Worm (Caenorhabditis elegans): ENCODE data around the gene F14F7.4.

The F14F7.4 gene

DNA sequence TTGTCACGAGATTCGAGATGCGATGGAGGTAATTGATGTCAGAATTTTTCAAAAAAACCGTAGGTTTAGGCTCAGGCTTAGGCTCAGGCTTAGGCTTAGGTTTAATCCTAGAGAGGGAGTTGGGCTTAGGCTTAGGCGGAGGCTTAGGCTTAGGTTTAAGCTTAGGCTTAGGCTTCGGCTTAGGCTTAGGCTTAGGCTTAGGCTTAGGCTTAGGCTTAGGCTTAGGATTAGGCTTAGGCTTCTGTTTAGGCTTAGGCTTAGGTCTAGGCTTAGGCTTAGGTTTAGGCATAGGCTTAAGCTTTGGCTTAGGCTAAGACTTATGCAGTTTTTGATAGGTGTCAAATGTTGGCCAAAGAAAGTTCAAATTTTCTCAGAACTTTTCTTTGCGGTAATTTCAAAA is 25.2 kb downstream of the F14F7.4 start:
- no peak for TF ChIP-seq egl-5 (tag; optimal IDR thresholded peaks at IDR 0.05)
- TF ChIP-seq hmg-11 (tag; optimal IDR thresholded peaks at IDR 0.05) = no peak
- no peak for TF ChIP-seq lsy-12 (tag; optimal IDR thresholded peaks at IDR 0.05)
- no peak for TF ChIP-seq nhr-67 (tag; optimal IDR thresholded peaks at IDR 0.05)
- no peak for TF ChIP-seq unc-62 (GFP tag; optimal IDR thresholded peaks at IDR 0.05)
- no peak for TF ChIP-seq ceh-28 (tag; optimal IDR thresholded peaks at IDR 0.05)
- no peak for TF ChIP-seq eor-1 (tag; optimal IDR thresholded peaks at IDR 0.05)
- TF ChIP-seq nhr-237 (tag; optimal IDR thresholded peaks at IDR 0.05) = no peak
- TF ChIP-seq skn-1 (tag; optimal IDR thresholded peaks at IDR 0.05) = no peak
- no peak for TF ChIP-seq ceh-16 (tag; optimal IDR thresholded peaks at IDR 0.05)
- TF ChIP-seq snpc-4 (tag; optimal IDR thresholded peaks at IDR 0.05) = no peak
- no peak for TF ChIP-seq nhr-43 (tag; optimal IDR thresholded peaks at IDR 0.05; ENCODE audit: poor library complexity, severe bottlenecking)
- no peak for TF ChIP-seq lin-15B (tag; optimal IDR thresholded peaks at IDR 0.05)
- TF ChIP-seq pqm-1 (tag; optimal IDR thresholded peaks at IDR 0.05) = no peak
- no peak for TF ChIP-seq nfya-1 (tag; optimal IDR thresholded peaks at IDR 0.05; ENCODE audit: insufficient read depth)
- TF ChIP-seq zag-1 (tag; optimal IDR thresholded peaks at IDR 0.05) = no peak
- no peak for TF ChIP-seq aly-2 (tag; optimal IDR thresholded peaks at IDR 0.05)
- no peak for TF ChIP-seq ceh-82 (tag; optimal IDR thresholded peaks at IDR 0.05)
- TF ChIP-seq fos-1 (tag; optimal IDR thresholded peaks at IDR 0.05) = no peak

ce11 chrIII:13002098-13002497 is 27.4 kb downstream of the F14F7.4 start, which contains the start of gene ZK1010.10:
TSS of gene ZK1010.10 (plus strand) at chrIII:13002383.
- TF ChIP-seq eor-1 (tag; optimal IDR thresholded peaks at IDR 0.05) (no peak), nhr-11 (tag; optimal IDR thresholded peaks at IDR 0.05) (no peak), ceh-9 (tag; optimal IDR thresholded peaks at IDR 0.05) (no peak), elt-1 (tag; optimal IDR thresholded peaks at IDR 0.05) (no peak), unc-62 (GFP tag; optimal IDR thresholded peaks at IDR 0.05) (no peak), nfya-1 (tag; optimal IDR thresholded peaks at IDR 0.05; ENCODE audit: insufficient read depth) (peak; percentile 85), ceh-28 (tag; optimal IDR thresholded peaks at IDR 0.05) (peak; percentile 43), lin-39 (tag; optimal IDR thresholded peaks at IDR 0.05) (peak; percentile 57), fkh-10 (GFP tag; optimal IDR thresholded peaks at IDR 0.05) (no peak), pqm-1 (tag; optimal IDR thresholded peaks at IDR 0.05) (peak; percentile 27), jun-1 (tag; optimal IDR thresholded peaks at IDR 0.05) (peak; percentile 7), ceh-16 (tag; optimal IDR thresholded peaks at IDR 0.05) (no peak), nhr-76 (tag; optimal IDR thresholded peaks at IDR 0.05) (no peak), sea-2 (GFP tag; optimal IDR thresholded peaks at IDR 0.05) (no peak), nhr-28 (tag; optimal IDR thresholded peaks at IDR 0.05) (no peak), ceh-82 (tag; optimal IDR thresholded peaks at IDR 0.05) (no peak), nhr-23 (tag; optimal IDR thresholded peaks at IDR 0.05) (peak; percentile 11), ztf-11 (tag; optimal IDR thresholded peaks at IDR 0.05) (no peak), unc-39 (tag; optimal IDR thresholded peaks at IDR 0.05) (no peak), nhr-77 (tag; optimal IDR thresholded peaks at IDR 0.05) (no peak), lin-15B (tag; optimal IDR thresholded peaks at IDR 0.05) (peak; percentile 39), ztf-4 (tag; optimal IDR thresholded peaks at IDR 0.05) (no peak), nhr-25 (tag; optimal IDR thresholded peaks at IDR 0.05) (peak; percentile 16), pha-4 (tag; optimal IDR thresholded peaks at IDR 0.05) (no peak), egl-27 (tag; optimal IDR thresholded peaks at IDR 0.05) (no peak), nhr-12 (tag; optimal IDR thresholded peaks at IDR 0.05) (no peak), hmg-11 (tag; optimal IDR thresholded peaks at IDR 0.05) (peak; percentile 82), elt-2 (tag; optimal IDR thresholded peaks at IDR 0.05) (no peak), mdl-1 (tag; optimal IDR thresholded peaks at IDR 0.05) (no peak), egl-5 (tag; optimal IDR thresholded peaks at IDR 0.05) (peak; percentile 30), snpc-4 (tag; optimal IDR thresholded peaks at IDR 0.05) (no peak), nhr-237 (tag; optimal IDR thresholded peaks at IDR 0.05) (no peak)

DNA sequence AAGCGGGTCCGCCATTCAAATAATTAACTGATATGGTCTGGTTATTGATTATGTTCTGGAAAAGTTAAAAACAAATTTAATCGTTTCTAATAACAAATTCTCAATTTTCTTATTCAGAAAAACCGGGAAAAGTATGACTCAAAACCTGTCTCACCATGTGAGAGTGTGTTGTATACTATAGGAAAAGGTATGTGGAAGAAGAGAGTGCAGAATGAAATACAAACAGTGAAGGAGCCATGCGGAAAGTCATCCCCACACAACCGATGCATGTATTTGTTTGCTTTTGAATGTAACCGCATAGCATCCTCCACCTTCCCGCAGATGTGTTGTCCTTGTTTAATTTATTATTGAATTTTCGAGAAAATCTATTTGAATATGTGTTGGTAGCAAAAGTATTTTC is 29.1 kb downstream of the F14F7.4 start, which contains the start of gene ZK1010.8:
ZK1010.8 (minus strand) TSS at position 214 of the 400 bp plus-strand sequence.
- TF ChIP-seq lin-39 (tag; optimal IDR thresholded peaks at IDR 0.05) (no peak), pha-4 (tag; optimal IDR thresholded peaks at IDR 0.05) (peak; percentile 55)
